Fruit fly (Drosophila melanogaster) whole organism, prepupa: ENCODE results near the gene HtrA2.
A peak's percentile ranks its signal among the peaks of the same experiment; 100 is the strongest.

Source experiments
- CG10631 ChIP-seq: fragments of 200-800 bp; sonication (Bioruptor generic); optimal IDR thresholded peaks from 2 replicates; lab custom pipeline; 2016; ENCODE audit warnings: missing biosample characterization, missing genetic modification characterization
- CG11294 ChIP-seq: fragments of 200-800 bp; sonication (Bioruptor generic); IDR thresholded peaks from 2 replicates; pipeline ENCODE4 v1.3.6; 2022; ENCODE audit warnings: missing biosample characterization, missing genetic modification characterization
- CG11902 ChIP-seq: fragments of 200-800 bp; sonication (Bioruptor generic); optimal IDR thresholded peaks from 3 replicates; lab custom pipeline; 2016; ENCODE audit warnings: missing biosample characterization, missing genetic modification characterization
- CG15336 ChIP-seq: fragments of 200-800 bp; sonication (Bioruptor generic); IDR thresholded peaks from 2 replicates; pipeline ENCODE4 v1.3.6; 2022; ENCODE audit warnings: missing biosample characterization, missing genetic modification characterization
- CG16779 ChIP-seq: fragments of 200-800 bp; sonication (Bioruptor generic); optimal IDR thresholded peaks from 3 replicates; lab custom pipeline; 2017; ENCODE audit warnings: missing biosample characterization, mild to moderate bottlenecking, missing genetic modification characterization
- CG3032 ChIP-seq: fragments of 200-800 bp; optimal IDR thresholded peaks from 2 replicates; lab custom pipeline; 2019; ENCODE audit warnings: missing biosample characterization, mild to moderate bottlenecking, missing genetic modification characterization, moderate library complexity
- CG31627 ChIP-seq: fragments of 200-800 bp; sonication (Bioruptor generic); optimal IDR thresholded peaks from 3 replicates; lab custom pipeline; 2016; ENCODE audit warnings: missing biosample characterization, missing genetic modification characterization
- CG34406 ChIP-seq: fragments of 200-800 bp; sonication (Bioruptor generic); optimal IDR thresholded peaks from 3 replicates; lab custom pipeline; 2016; ENCODE audit warnings: missing biosample characterization, missing genetic modification characterization
- CG3919 ChIP-seq: fragments of 200-800 bp; sonication (Bioruptor generic); optimal IDR thresholded peaks from 3 replicates; lab custom pipeline; 2016; ENCODE audit warnings: missing biosample characterization, missing genetic modification characterization
- CG4318 ChIP-seq: fragments of 200-800 bp; sonication (Bioruptor generic); optimal IDR thresholded peaks from 3 replicates; lab custom pipeline; 2017; ENCODE audit warnings: missing biosample characterization, mild to moderate bottlenecking, missing genetic modification characterization
- CG6163 ChIP-seq: fragments of 200-800 bp; sonication (Bioruptor generic); IDR thresholded peaks from 3 replicates; pipeline ENCODE4 v1.3.6; 2022; ENCODE audit warnings: missing biosample characterization, missing genetic modification characterization
- CG6276 ChIP-seq: fragments of 200-800 bp; sonication (Bioruptor generic); optimal IDR thresholded peaks from 2 replicates; lab custom pipeline; 2017; ENCODE audit warnings: missing biosample characterization, mild to moderate bottlenecking, missing genetic modification characterization
- CG6792 ChIP-seq: fragments of 200-800 bp; sonication (Bioruptor generic); optimal IDR thresholded peaks from 3 replicates; lab custom pipeline; 2016; ENCODE audit warnings: missing biosample characterization, missing genetic modification characterization
- CG6808 ChIP-seq: fragments of 200-800 bp; sonication (Bioruptor generic); optimal IDR thresholded peaks from 3 replicates; lab custom pipeline; 2017; ENCODE audit warnings: missing biosample characterization, missing genetic modification characterization, mild to moderate bottlenecking, moderate library complexity, missing genetic modification reagents
- CG6854 ChIP-seq: fragments of 200-800 bp; sonication (Bioruptor generic); optimal IDR thresholded peaks from 2 replicates; lab custom pipeline; 2017; ENCODE audit warnings: missing biosample characterization, mild to moderate bottlenecking, missing genetic modification characterization
- CG7368 ChIP-seq: fragments of 200-800 bp; sonication (Bioruptor generic); optimal IDR thresholded peaks from 3 replicates; lab custom pipeline; 2016; ENCODE audit warnings: missing biosample characterization, missing genetic modification characterization
- CG8119 ChIP-seq: fragments of 200-800 bp; sonication (Bioruptor generic); IDR thresholded peaks from 3 replicates; pipeline ENCODE4 v1.3.6; 2022; ENCODE audit warnings: missing biosample characterization, missing genetic modification characterization
- CG8319 ChIP-seq: fragments of 200-800 bp; sonication (Bioruptor generic); optimal IDR thresholded peaks from 3 replicates; lab custom pipeline; 2016; ENCODE audit warnings: missing biosample characterization, missing genetic modification characterization
- CG8632 ChIP-seq: fragments of 200-800 bp; sonication (Bioruptor generic); optimal IDR thresholded peaks from 3 replicates; lab custom pipeline; 2016; ENCODE audit warnings: missing biosample characterization, missing genetic modification characterization
- CG9139 ChIP-seq: fragments of 200-800 bp; sonication (Bioruptor generic); optimal IDR thresholded peaks from 3 replicates; lab custom pipeline; 2017; ENCODE audit warnings: missing biosample characterization, mild to moderate bottlenecking, missing genetic modification characterization
- Eip75B ChIP-seq: fragments of 200-800 bp; sonication (Bioruptor generic); optimal IDR thresholded peaks from 3 replicates; lab custom pipeline; 2016; ENCODE audit warnings: missing biosample characterization, missing genetic modification characterization
- Ets21C ChIP-seq: fragments of 200-800 bp; sonication (Bioruptor generic); optimal IDR thresholded peaks from 3 replicates; lab custom pipeline; 2016; ENCODE audit warnings: missing biosample characterization, missing genetic modification characterization
- Ets96B ChIP-seq: fragments of 200-800 bp; optimal IDR thresholded peaks from 2 replicates; lab custom pipeline; 2019; ENCODE audit warnings: missing biosample characterization, mild to moderate bottlenecking, missing genetic modification characterization, moderate library complexity
- Gug ChIP-seq: fragments of 200-800 bp; sonication (Bioruptor generic); IDR thresholded peaks from 2 replicates; pipeline ENCODE4 v1.3.6; 2022; ENCODE audit warnings: missing biosample characterization, missing genetic modification characterization
- Hr38 ChIP-seq: sonication (Bioruptor generic); optimal IDR thresholded peaks from 2 replicates; lab custom pipeline; 2016; ENCODE audit warnings: missing biosample characterization, missing genetic modification characterization
- Hr39 ChIP-seq: fragments of 200-800 bp; sonication (Bioruptor generic); optimal IDR thresholded peaks from 2 replicates; lab custom pipeline; 2016; ENCODE audit warnings: missing biosample characterization, missing genetic modification characterization
- Hr4 ChIP-seq: fragments of 200-800 bp; sonication (Bioruptor generic); optimal IDR thresholded peaks from 3 replicates; lab custom pipeline; 2016; ENCODE audit warnings: missing biosample characterization, missing genetic modification characterization
- Lpt ChIP-seq: fragments of 200-800 bp; sonication (Bioruptor generic); optimal IDR thresholded peaks from 3 replicates; lab custom pipeline; 2016; ENCODE audit warnings: missing biosample characterization, missing genetic modification characterization
- OdsH ChIP-seq: fragments of 200-800 bp; sonication (Bioruptor generic); optimal IDR thresholded peaks from 3 replicates; lab custom pipeline; 2016; ENCODE audit warnings: missing biosample characterization, missing genetic modification characterization
- Smox ChIP-seq: fragments of 200-800 bp; sonication (Bioruptor generic); optimal IDR thresholded peaks from 3 replicates; lab custom pipeline; 2016; ENCODE audit warnings: missing biosample characterization, missing genetic modification characterization
- Sox102F ChIP-seq: fragments of 200-800 bp; sonication (Bioruptor generic); optimal IDR thresholded peaks from 2 replicates; lab custom pipeline; 2016; ENCODE audit warnings: missing biosample characterization, mild to moderate bottlenecking, missing genetic modification characterization
- Sox14 ChIP-seq: fragments of 200-800 bp; sonication (Bioruptor generic); optimal IDR thresholded peaks from 3 replicates; lab custom pipeline; 2016; ENCODE audit warnings: missing biosample characterization, missing genetic modification characterization
- Sox15 ChIP-seq: fragments of 200-800 bp; sonication (Bioruptor generic); optimal IDR thresholded peaks from 3 replicates; lab custom pipeline; 2016; ENCODE audit warnings: missing biosample characterization, missing genetic modification characterization
- achi ChIP-seq: fragments of 200-800 bp; sonication (Bioruptor generic); optimal IDR thresholded peaks from 3 replicates; lab custom pipeline; 2016; ENCODE audit warnings: missing biosample characterization, missing genetic modification characterization
- acj6 ChIP-seq: fragments of 200-800 bp; sonication (Bioruptor generic); optimal IDR thresholded peaks from 3 replicates; lab custom pipeline; 2016; ENCODE audit warnings: missing biosample characterization, missing genetic modification characterization
- cyc ChIP-seq: fragments of 200-800 bp; sonication (Bioruptor generic); optimal IDR thresholded peaks from 3 replicates; lab custom pipeline; 2016; ENCODE audit warnings: missing biosample characterization, missing genetic modification characterization
- dac ChIP-seq: fragments of 200-800 bp; sonication (Bioruptor generic); optimal IDR thresholded peaks from 2 replicates; lab custom pipeline; 2017; ENCODE audit warnings: missing biosample characterization, mild to moderate bottlenecking, missing genetic modification characterization
- dsx ChIP-seq: fragments of 200-800 bp; optimal IDR thresholded peaks from 3 replicates; lab custom pipeline; 2019; ENCODE audit warnings: missing biosample characterization, mild to moderate bottlenecking, missing genetic modification characterization, moderate library complexity; ENCODE audit not compliant: poor library complexity, severe bottlenecking
- esn ChIP-seq: fragments of 200-800 bp; sonication (Bioruptor generic); optimal IDR thresholded peaks from 2 replicates; lab custom pipeline; 2016; ENCODE audit warnings: missing biosample characterization, mild to moderate bottlenecking, missing genetic modification characterization, moderate library complexity
- fd85E ChIP-seq: fragments of 200-800 bp; sonication (Bioruptor generic); optimal IDR thresholded peaks from 3 replicates; lab custom pipeline; 2016; ENCODE audit warnings: missing biosample characterization, missing genetic modification characterization
- fkh ChIP-seq: fragments of 200-800 bp; sonication (Bioruptor generic); optimal IDR thresholded peaks from 3 replicates; lab custom pipeline; 2017; ENCODE audit warnings: missing biosample characterization, mild to moderate bottlenecking, missing genetic modification characterization, moderate library complexity
- lz ChIP-seq: fragments of 200-800 bp; sonication (Bioruptor generic); optimal IDR thresholded peaks from 3 replicates; lab custom pipeline; 2016; ENCODE audit warnings: missing biosample characterization, missing genetic modification characterization
- net ChIP-seq: fragments of 200-800 bp; sonication (Bioruptor generic); optimal IDR thresholded peaks from 3 replicates; lab custom pipeline; 2016; ENCODE audit warnings: missing biosample characterization, missing genetic modification characterization
- pdm3 ChIP-seq: fragments of 200-800 bp; sonication (Bioruptor generic); optimal IDR thresholded peaks from 3 replicates; lab custom pipeline; 2016; ENCODE audit warnings: missing biosample characterization, missing genetic modification characterization
- salr ChIP-seq, 2 experiments: fragments of 200-800 bp; sonication (Bioruptor generic); optimal IDR thresholded peaks; 3 replicates each; lab custom pipeline; 2016 to 2018; ENCODE audit warnings: missing biosample characterization in 2 of 2, missing genetic modification characterization in 2 of 2, mild to moderate bottlenecking in 1 of 2
- spab ChIP-seq: fragments of 200-800 bp; sonication (Bioruptor generic); optimal IDR thresholded peaks from 2 replicates; lab custom pipeline; 2017; ENCODE audit warnings: missing biosample characterization, mild to moderate bottlenecking, missing genetic modification characterization, missing genetic modification reagents
- ss ChIP-seq, 2 experiments: fragments of 200-800 bp; sonication (Bioruptor generic); optimal IDR thresholded peaks; 2 replicates in 1 of 2; 3 replicates in 1 of 2; lab custom pipeline; 2017 to 2018; ENCODE audit warnings: mild to moderate bottlenecking in 2 of 2, missing biosample characterization in 2 of 2, missing genetic modification characterization in 2 of 2, moderate library complexity in 1 of 2
- topi ChIP-seq: fragments of 200-800 bp; sonication (Bioruptor generic); optimal IDR thresholded peaks from 3 replicates; lab custom pipeline; 2016; ENCODE audit warnings: missing biosample characterization, missing genetic modification characterization
- vri ChIP-seq: fragments of 200-800 bp; sonication (Bioruptor generic); optimal IDR thresholded peaks from 3 replicates; lab custom pipeline; 2016; ENCODE audit warnings: missing biosample characterization, mild to moderate bottlenecking, missing genetic modification characterization

HtrA2 gene

dm6 chr3R:14470630-14471029 lies 40.9 kb downstream of the HtrA2 start (continued):
- TF ChIP-seq net (GFP tag; lab: Kevin White, UChicago) (peak; percentile 52), dsx (GFP tag; lab: Kevin White, UChicago) (peak; percentile 37), CG11902 (GFP tag; lab: Kevin White, UChicago) (no peak), cyc (GFP tag; lab: Kevin White, UChicago) (no peak), CG34406 (GFP tag; lab: Kevin White, UChicago) (peak; percentile 32), topi (peak; percentile 31), CG6808 (GFP tag; lab: Kevin White, UChicago) (no peak), vri (GFP tag; lab: Kevin White, UChicago) (no peak), Ets96B (tag; lab: Kevin White, UChicago) (peak; percentile 44), CG15336 (GFP tag; lab: Robert Waterston, UW) (peak; percentile 91), CG6854 (GFP tag; lab: Kevin White, UChicago) (no peak), Ets21C (GFP tag; lab: Kevin White, UChicago) (no peak), OdsH (GFP tag; lab: Kevin White, UChicago) (peak; percentile 69), CG9139 (GFP tag; lab: Kevin White, UChicago) (no peak), acj6 (GFP tag; lab: Kevin White, UChicago) (peak; percentile 57), CG16779 (no peak), CG8119 (GFP tag; lab: Robert Waterston, UW) (peak; percentile 91), CG7368 (peak; percentile 21), Lpt (GFP tag; lab: Kevin White, UChicago) (peak; percentile 67), CG6792 (GFP tag; lab: Kevin White, UChicago) (peak; percentile 43), spab (GFP tag; lab: Kevin White, UChicago) (no peak), ss (GFP tag; optimal IDR thresholded peaks at IDR 0.05; lab: Kevin White, UChicago) (no peak), achi (GFP tag; lab: Kevin White, UChicago) (peak; percentile 76), Eip75B (peak; percentile 28), Hr39 (GFP tag; lab: Kevin White, UChicago) (peak; percentile 31), lz (peak; percentile 37), Hr38 (GFP tag; lab: Kevin White, UChicago) (no peak), CG3919 (GFP tag; lab: Kevin White, UChicago) (peak; percentile 46), CG6163 (GFP tag; lab: Robert Waterston, UW) (peak; percentile 85), pdm3 (GFP tag; lab: Kevin White, UChicago) (peak; percentile 63), Sox14 (GFP tag; lab: Kevin White, UChicago) (peak; percentile 77), Sox102F (GFP tag; lab: Kevin White, UChicago) (no peak)

- TF ChIP-seq net (GFP tag; lab: Kevin White, UChicago) (peak; percentile 46), CG8119 (GFP tag; lab: Robert Waterston, UW) (peak; percentile 78), CG16779 (peak; percentile 43), Ets21C (GFP tag; lab: Kevin White, UChicago) (no peak), Gug (GFP tag; lab: Robert Waterston, UW) (peak; percentile 66; the same call in 1 of the 2 replicates), Smox (no peak), CG31627 (no peak), CG11902 (GFP tag; lab: Kevin White, UChicago) (no peak), CG11294 (GFP tag; lab: Robert Waterston, UW) (peak; percentile 45; the same call in 1 of the 2 replicates), CG6808 (GFP tag; lab: Kevin White, UChicago) (peak; percentile 32), acj6 (GFP tag; lab: Kevin White, UChicago) (peak; percentile 43), CG8319 (peak; percentile 24), CG8632 (GFP tag; lab: Kevin White, UChicago) (peak; percentile 34), fkh (no peak), salr (GFP tag; optimal IDR thresholded peaks at IDR 0.05; lab: Kevin White, UChicago) (peak in 1 of 2 experiments; percentile 63), Sox15 (GFP tag; lab: Kevin White, UChicago) (no peak), Hr4 (GFP tag; lab: Kevin White, UChicago) (peak; percentile 60), esn (GFP tag; lab: Kevin White, UChicago) (peak; percentile 46), cyc (GFP tag; lab: Kevin White, UChicago) (peak; percentile 41), fd85E (no peak), CG6792 (GFP tag; lab: Kevin White, UChicago) (peak; percentile 42), CG10631 (GFP tag; lab: Kevin White, UChicago) (peak; percentile 68), Sox102F (GFP tag; lab: Kevin White, UChicago) (peak; percentile 25), CG6276 (GFP tag; lab: Kevin White, UChicago) (peak; percentile 43), Lpt (GFP tag; lab: Kevin White, UChicago) (peak; percentile 71), dac (GFP tag; lab: Kevin White, UChicago) (peak; percentile 42), CG3032 (peak; percentile 41), vri (GFP tag; lab: Kevin White, UChicago) (no peak), achi (GFP tag; lab: Kevin White, UChicago) (peak; percentile 69), CG4318 (GFP tag; lab: Kevin White, UChicago) (peak; percentile 45)
These were observed 41.8 kb downstream of the HtrA2 start for dm6 chr3R:14469724-14470123.
